Fruit fly (Drosophila melanogaster): ENCODE measurements around the gene Tsp86D.
A peak's percentile ranks its signal among the peaks of the same experiment; 100 is the strongest.

Gene Tsp86D

DNA sequence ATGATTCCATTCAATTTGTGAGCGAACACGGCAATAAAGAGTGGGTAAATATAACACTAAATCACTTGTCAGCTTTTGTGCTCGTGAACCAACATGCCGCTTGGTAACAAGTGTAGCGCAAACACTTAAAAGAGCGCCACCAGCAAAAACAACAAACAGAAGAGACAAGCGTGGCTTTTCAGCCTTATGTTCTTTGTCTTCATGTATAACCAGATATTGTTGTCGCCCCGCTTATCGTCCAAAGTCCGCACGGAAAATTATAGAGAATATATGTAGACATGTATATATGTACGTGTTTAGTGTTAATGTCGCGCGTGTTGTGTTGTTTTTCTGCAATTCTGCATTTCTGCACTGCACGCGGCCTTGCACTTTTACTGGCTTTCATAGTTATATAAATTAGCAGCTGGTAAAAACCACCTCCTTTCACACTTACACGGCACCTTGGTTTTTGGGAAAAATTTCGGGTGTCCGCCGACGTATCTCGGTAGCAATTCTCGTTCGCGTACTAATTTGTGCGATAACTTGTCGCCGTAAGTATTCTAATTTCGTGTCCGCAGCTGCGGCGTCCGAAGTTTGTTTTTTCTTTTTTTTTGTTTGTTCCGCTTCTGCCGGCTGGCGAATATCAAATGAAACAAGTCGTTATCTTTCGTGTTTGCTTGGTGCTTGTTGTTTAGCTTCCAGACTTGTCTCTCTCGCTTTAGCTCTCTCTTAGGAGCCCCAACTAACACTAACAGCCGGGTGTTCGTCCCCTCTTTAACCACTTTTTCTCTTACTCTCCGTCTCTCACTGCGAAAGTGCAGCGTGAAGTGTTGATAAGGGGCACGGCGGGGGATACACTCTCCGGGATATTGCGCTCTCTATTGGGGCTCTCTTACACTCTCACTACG lies 20.4 kb downstream of the Tsp86D start (continued):
- peak; percentile 50 for TF ChIP-seq CG7839 (tag; optimal IDR thresholded peaks at IDR 0.05)
- no peak for TF ChIP-seq Oaz (GFP tag; IDR thresholded peaks at IDR 0.05)
- TF ChIP-seq Antp (GFP tag; optimal IDR thresholded peaks at IDR 0.05) = peak; percentile 31
- peak; percentile 15 for TF ChIP-seq CG18262 (tag; optimal IDR thresholded peaks at IDR 0.05)
- TF ChIP-seq Bgb (GFP tag; IDR thresholded peaks at IDR 0.05; ENCODE audit: partially characterized antibody) = 0 out of 2 replicates have a peak, but pooled peaks have one; percentile 34
- TF ChIP-seq tgo (GFP tag; IDR thresholded peaks at IDR 0.05) = no peak
- TF ChIP-seq row (GFP tag; IDR thresholded peaks at IDR 0.05) = peak; percentile 65
- no peak for TF ChIP-seq TFAM (GFP tag; optimal IDR thresholded peaks at IDR 0.05)
- peak; percentile 76 for TF ChIP-seq CG7987 (GFP tag; optimal IDR thresholded peaks at IDR 0.05)
- TF ChIP-seq HLHmδ (GFP tag; optimal IDR thresholded peaks at IDR 0.05) = peak; percentile 79
- no peak for TF ChIP-seq CG7357 (GFP tag; IDR thresholded peaks at IDR 0.05)
- TF ChIP-seq CG18619 (GFP tag; optimal IDR thresholded peaks at IDR 0.05) = no peak
- no peak for TF ChIP-seq Nf-YA (GFP tag; IDR thresholded peaks at IDR 0.05)
- peak; percentile 43 for TF ChIP-seq CG2120 (GFP tag; optimal IDR thresholded peaks at IDR 0.05)
- TF ChIP-seq CG13624 (GFP tag; optimal IDR thresholded peaks at IDR 0.05) = no peak
- no peak for TF ChIP-seq Dref (GFP tag; IDR thresholded peaks at IDR 0.05)
- peak; percentile 2 for TF ChIP-seq CG12391 (tag; optimal IDR thresholded peaks at IDR 0.05)
- 0 out of 2 replicates have a peak, but pooled peaks have one; percentile 29 for TF ChIP-seq CG17612 (GFP tag; IDR thresholded peaks at IDR 0.05)
- TF ChIP-seq CG4707 (GFP tag; optimal IDR thresholded peaks at IDR 0.05) = no peak
- TF ChIP-seq CG11398 (GFP tag; optimal IDR thresholded peaks at IDR 0.05) = no peak
- TF ChIP-seq CG2712 (tag; optimal IDR thresholded peaks at IDR 0.05) = no peak
- no peak for TF ChIP-seq fru (optimal IDR thresholded peaks at IDR 0.05)
- TF ChIP-seq CG7963 (GFP tag; IDR thresholded peaks at IDR 0.05; ENCODE audit: partially characterized antibody) = no peak
- TF ChIP-seq emc (GFP tag; optimal IDR thresholded peaks at IDR 0.05) = no peak
- peak; percentile 40; the same call in 1 of the 2 replicates for TF ChIP-seq unc-4 (GFP tag; IDR thresholded peaks at IDR 0.05; ENCODE audit: partially characterized antibody)
- no peak for TF ChIP-seq Hey (tag; optimal IDR thresholded peaks at IDR 0.05)
- TF ChIP-seq pzg (GFP tag; optimal IDR thresholded peaks at IDR 0.05) = no peak
- TF ChIP-seq CG6254 (GFP tag; optimal IDR thresholded peaks at IDR 0.05) = peak; percentile 32
- TF ChIP-seq sqz (GFP tag; optimal IDR thresholded peaks at IDR 0.05) = no peak
- no peak for TF ChIP-seq Gsc (GFP tag; IDR thresholded peaks at IDR 0.05)
- no peak for TF ChIP-seq CG10462 (GFP tag; optimal IDR thresholded peaks at IDR 0.05)
- TF ChIP-seq sr (GFP tag; IDR thresholded peaks at IDR 0.05) = 0 out of 3 replicates have a peak, but pooled peaks have one; percentile 4
- TF ChIP-seq chm (GFP tag; IDR thresholded peaks at IDR 0.05) = peak; percentile 62
- no peak for TF ChIP-seq luna (GFP tag; optimal IDR thresholded peaks at IDR 0.05)
- peak; percentile 44; the same call in 1 of the 3 replicates for TF ChIP-seq dysf (GFP tag; IDR thresholded peaks at IDR 0.05)
- peak; percentile 61 for TF ChIP-seq Deaf1 (tag; optimal IDR thresholded peaks at IDR 0.05)
- TF ChIP-seq Dek (tag; optimal IDR thresholded peaks at IDR 0.05) = no peak
- TF ChIP-seq CG17361 (GFP tag; IDR thresholded peaks at IDR 0.05) = peak; percentile 39; the same call in 1 of the 3 replicates
- no peak for TF ChIP-seq btn (GFP tag; optimal IDR thresholded peaks at IDR 0.05)
- TF ChIP-seq kah (GFP tag; optimal IDR thresholded peaks at IDR 0.05) = peak; percentile 79
- TF ChIP-seq Sry-δ (GFP tag; optimal IDR thresholded peaks at IDR 0.05) = no peak
- TF ChIP-seq gro (GFP tag; optimal IDR thresholded peaks at IDR 0.05) = peak; percentile 48
- no peak for TF ChIP-seq dan (GFP tag; IDR thresholded peaks at IDR 0.05)
- no peak for TF ChIP-seq gem (tag; optimal IDR thresholded peaks at IDR 0.05)
- TF ChIP-seq Ets97D (GFP tag; optimal IDR thresholded peaks at IDR 0.05) = no peak
- no peak for TF ChIP-seq CG9817 (tag; optimal IDR thresholded peaks at IDR 0.05)
- TF ChIP-seq CG8765 (GFP tag; IDR thresholded peaks at IDR 0.05) = no peak
- TF ChIP-seq lov (optimal IDR thresholded peaks at IDR 0.05) = no peak
- TF ChIP-seq lov (GFP tag; IDR thresholded peaks at IDR 0.05) = peak; percentile 61; the same call in 1 of the 3 replicates
- no peak for TF ChIP-seq slou (GFP tag; optimal IDR thresholded peaks at IDR 0.05)

All from whole organism, embryonic.